Fruit fly (Drosophila melanogaster): ENCODE data around the gene Arglu1.

The Arglu1 gene

dm6 chr2L:9908468-9908967, 29.4 kb downstream of the Arglu1 start, which contains the start of gene CG13124 (continued):
- TF ChIP-seq HmgZ (tag; optimal IDR thresholded peaks at IDR 0.05): peak; percentile 0
- TF ChIP-seq Gug (GFP tag; IDR thresholded peaks at IDR 0.05): no peak
- TF ChIP-seq Hmr (GFP tag; optimal IDR thresholded peaks at IDR 0.05): peak; percentile 55
- TF ChIP-seq CkIIα-i1 (GFP tag; IDR thresholded peaks at IDR 0.05): no peak
- TF ChIP-seq bsh (GFP tag; optimal IDR thresholded peaks at IDR 0.05): no peak
- no peak for TF ChIP-seq Mes4 (GFP tag; optimal IDR thresholded peaks at IDR 0.05)
- TF ChIP-seq Meics (GFP tag; optimal IDR thresholded peaks at IDR 0.05): peak; percentile 54
- no peak for TF ChIP-seq hkb (optimal IDR thresholded peaks at IDR 0.05)
- TF ChIP-seq hkb (GFP tag; IDR thresholded peaks at IDR 0.05): peak; percentile 24
- no peak for TF ChIP-seq dan (GFP tag; IDR thresholded peaks at IDR 0.05)
- peak; percentile 42 for TF ChIP-seq CG6854 (GFP tag; optimal IDR thresholded peaks at IDR 0.05)
- TF ChIP-seq Ravus (GFP tag; IDR thresholded peaks at IDR 0.05): no peak
- TF ChIP-seq unpg (GFP tag; optimal IDR thresholded peaks at IDR 0.05): peak; percentile 32
- no peak for TF ChIP-seq CG7745 (tag; optimal IDR thresholded peaks at IDR 0.05)
- TF ChIP-seq mirr (GFP tag; optimal IDR thresholded peaks at IDR 0.05): peak; percentile 57
- no peak for TF ChIP-seq fd64A (GFP tag; optimal IDR thresholded peaks at IDR 0.05)
- no peak for TF ChIP-seq dm (GFP tag; optimal IDR thresholded peaks at IDR 0.05)
- TF ChIP-seq bab2 (GFP tag; optimal IDR thresholded peaks at IDR 0.05): no peak
- no peak for TF ChIP-seq CG11456 (GFP tag; IDR thresholded peaks at IDR 0.05)
- no peak for TF ChIP-seq cwo (GFP tag; optimal IDR thresholded peaks at IDR 0.05)
- TF ChIP-seq CG13424 (tag; optimal IDR thresholded peaks at IDR 0.05): peak; percentile 40
- TF ChIP-seq CG11560 (tag; IDR thresholded peaks at IDR 0.05): no peak
- TF ChIP-seq Hr3 (GFP tag; optimal IDR thresholded peaks at IDR 0.05): no peak
- TF ChIP-seq repo (GFP tag; optimal IDR thresholded peaks at IDR 0.05): no peak
- no peak for TF ChIP-seq ac (GFP tag; optimal IDR thresholded peaks at IDR 0.05)
- TF ChIP-seq h (optimal IDR thresholded peaks at IDR 0.05): no peak
- TF ChIP-seq chn (GFP tag; optimal IDR thresholded peaks at IDR 0.05): no peak
- peak; percentile 24 for TF ChIP-seq CG7839 (tag; optimal IDR thresholded peaks at IDR 0.05)
- no peak for TF ChIP-seq CG14667 (GFP tag; IDR thresholded peaks at IDR 0.05)
- TF ChIP-seq CG31365 (tag; optimal IDR thresholded peaks at IDR 0.05): peak; percentile 40
- TF ChIP-seq sob (GFP tag; IDR thresholded peaks at IDR 0.05): no peak
- TF ChIP-seq pita (GFP tag; optimal IDR thresholded peaks at IDR 0.05): no peak
- no peak for TF ChIP-seq Gsc (GFP tag; IDR thresholded peaks at IDR 0.05)
- peak; percentile 20 for TF ChIP-seq CG12659 (GFP tag; optimal IDR thresholded peaks at IDR 0.05)
- TF ChIP-seq tin (GFP tag; optimal IDR thresholded peaks at IDR 0.05): no peak
- peak; percentile 21 for TF ChIP-seq her (GFP tag; optimal IDR thresholded peaks at IDR 0.05)

dm6 chr2L:9907320-9908256, 30.3 kb downstream of the Arglu1 start:
- TF ChIP-seq sqz (GFP tag; optimal IDR thresholded peaks at IDR 0.05) (peak; percentile 23), bab2 (GFP tag; optimal IDR thresholded peaks at IDR 0.05) (no peak), pb (GFP tag; optimal IDR thresholded peaks at IDR 0.05) (peak; percentile 11), dati (GFP tag; IDR thresholded peaks at IDR 0.05) (no peak), oc (tag; optimal IDR thresholded peaks at IDR 0.05) (peak; percentile 37), Ada2b (GFP tag; IDR thresholded peaks at IDR 0.05) (0 out of 2 replicates have a peak, but pooled peaks have one; percentile 4), zfh2 (GFP tag; optimal IDR thresholded peaks at IDR 0.05) (no peak), CG10462 (GFP tag; optimal IDR thresholded peaks at IDR 0.05) (no peak), CG3995 (GFP tag; optimal IDR thresholded peaks at IDR 0.05) (no peak), zen2 (GFP tag; IDR thresholded peaks at IDR 0.05; ENCODE audit: partially characterized antibody) (0 out of 3 replicates have a peak, but pooled peaks have one; percentile 32), chn (GFP tag; optimal IDR thresholded peaks at IDR 0.05) (no peak), HHEX (GFP tag; optimal IDR thresholded peaks at IDR 0.05) (no peak), gcm (GFP tag; optimal IDR thresholded peaks at IDR 0.05) (peak; percentile 9), sd (tag; optimal IDR thresholded peaks at IDR 0.05) (peak; percentile 40), CG4360 (GFP tag; IDR thresholded peaks at IDR 0.05) (peak; percentile 92), MBD-R2 (GFP tag; IDR thresholded peaks at IDR 0.05) (peak; percentile 20; the same call in 1 of the 2 replicates), vnd (GFP tag; IDR thresholded peaks at IDR 0.05; ENCODE audit: partially characterized antibody) (no peak)
